Worm (Caenorhabditis elegans) whole organism, L3 larva: ENCODE results near the gene sra-29.
A peak's percentile ranks its signal among the peaks of the same experiment; 100 is the strongest.

Experiments
- R02D3.7 ChIP-seq: fragments of 150-350 bp; optimal IDR thresholded peaks from 2 replicates; lab custom pipeline; 2014; ENCODE audit warnings: missing biosample characterization, missing genetic modification characterization
- ZK546.5 ChIP-seq: sonication (generic microtip); optimal IDR thresholded peaks from 2 replicates; lab custom pipeline; 2017; ENCODE audit warnings: missing biosample characterization, missing genetic modification characterization
- ceh-82 ChIP-seq: fragments of 150-350 bp; optimal IDR thresholded peaks from 2 replicates; lab custom pipeline; 2014; ENCODE audit warnings: missing biosample characterization, missing genetic modification characterization
- egl-27 ChIP-seq: sonication (generic microtip); optimal IDR thresholded peaks from 4 replicates; lab custom pipeline; 2017; ENCODE audit warnings: missing biosample characterization, missing genetic modification reagents, missing genetic modification characterization
- egl-5 ChIP-seq: fragments of 150-350 bp; optimal IDR thresholded peaks from 2 replicates; lab custom pipeline; 2017; ENCODE audit warnings: missing biosample characterization, missing genetic modification reagents, missing genetic modification characterization, inconsistent platforms
- elt-2 ChIP-seq: sonication (generic microtip); optimal IDR thresholded peaks from 2 replicates; lab custom pipeline; 2016; ENCODE audit warnings: missing genetic modification reagents, mild to moderate bottlenecking, missing genetic modification characterization, missing compliant biosample characterization
- elt-3 ChIP-seq, 3 experiments: fragments of 150-350 bp in 1 of 3; sonication (generic microtip) in 2 of 3; optimal IDR thresholded peaks; 2 replicates in 2 of 3; 4 replicates in 1 of 3; lab custom pipeline; 2014 to 2017; ENCODE audit warnings: missing biosample characterization in 3 of 3, missing genetic modification characterization in 3 of 3
- eor-1 ChIP-seq, 2 experiments: fragments of 150-350 bp; optimal IDR thresholded peaks; 2 replicates each; lab custom pipeline; 2014 to 2018; ENCODE audit warnings: missing biosample characterization in 2 of 2, missing genetic modification characterization in 2 of 2
- fkh-10 ChIP-seq: sonication (generic microtip); optimal IDR thresholded peaks from 2 replicates; lab custom pipeline; 2017; ENCODE audit warnings: missing biosample characterization, missing genetic modification reagents, missing genetic modification characterization
- fkh-2 ChIP-seq: fragments of 150-350 bp; optimal IDR thresholded peaks from 2 replicates; lab custom pipeline; 2014; ENCODE audit warnings: missing biosample characterization, missing genetic modification reagents, missing genetic modification characterization
- fos-1 ChIP-seq: fragments of 150-350 bp; optimal IDR thresholded peaks from 2 replicates; lab custom pipeline; 2014; ENCODE audit warnings: missing biosample characterization, missing genetic modification characterization
- hmg-11 ChIP-seq: sonication (generic microtip); optimal IDR thresholded peaks from 2 replicates; lab custom pipeline; 2016; ENCODE audit warnings: missing genetic modification characterization, missing compliant biosample characterization
- lin-15B ChIP-seq: fragments of 150-350 bp; optimal IDR thresholded peaks from 2 replicates; lab custom pipeline; 2014; ENCODE audit warnings: missing biosample characterization, missing genetic modification characterization
- lsy-12 ChIP-seq: sonication (generic microtip); optimal IDR thresholded peaks from 2 replicates; lab custom pipeline; 2016; ENCODE audit warnings: mild to moderate bottlenecking, missing genetic modification characterization, missing compliant biosample characterization
- mml-1 ChIP-seq: fragments of 150-350 bp; sonication (generic microtip); optimal IDR thresholded peaks from 3 replicates; lab custom pipeline; 2014; ENCODE audit warnings: missing biosample characterization, missing genetic modification characterization
- nfya-1 ChIP-seq: sonication (generic microtip); optimal IDR thresholded peaks from 2 replicates; lab custom pipeline; 2017; ENCODE audit warnings: missing genetic modification characterization, mild to moderate bottlenecking, missing compliant biosample characterization, antibody characterized with exemption, moderate library complexity; ENCODE audit not compliant: insufficient read depth
- nhr-11 ChIP-seq: fragments of 150-350 bp; optimal IDR thresholded peaks from 2 replicates; lab custom pipeline; 2014; ENCODE audit warnings: missing biosample characterization, missing genetic modification characterization
- nhr-12 ChIP-seq: fragments of 150-350 bp; optimal IDR thresholded peaks from 2 replicates; lab custom pipeline; 2014; ENCODE audit warnings: missing biosample characterization, missing genetic modification characterization
- nhr-25 ChIP-seq: sonication (generic microtip); optimal IDR thresholded peaks from 2 replicates; lab custom pipeline; 2017; ENCODE audit warnings: missing biosample characterization, missing genetic modification characterization
- nhr-67 ChIP-seq: fragments of 150-350 bp; optimal IDR thresholded peaks from 2 replicates; lab custom pipeline; 2014; ENCODE audit warnings: missing biosample characterization, missing genetic modification characterization
- nhr-77 ChIP-seq: fragments of 150-350 bp; optimal IDR thresholded peaks from 2 replicates; lab custom pipeline; 2014; ENCODE audit warnings: missing biosample characterization, missing genetic modification characterization
- pha-4 ChIP-seq: fragments of 150-350 bp; optimal IDR thresholded peaks from 2 replicates; lab custom pipeline; 2014; ENCODE audit warnings: missing biosample characterization, missing genetic modification reagents, missing genetic modification characterization
- pqm-1 ChIP-seq: fragments of 150-350 bp; optimal IDR thresholded peaks from 2 replicates; lab custom pipeline; 2017; ENCODE audit warnings: missing biosample characterization, missing genetic modification characterization, inconsistent platforms
- sea-2 ChIP-seq: fragments of 150-350 bp; sonication (generic microtip); optimal IDR thresholded peaks from 4 replicates; lab custom pipeline; 2014; ENCODE audit warnings: missing biosample characterization, missing genetic modification reagents, missing genetic modification characterization
- skn-1 ChIP-seq: fragments of 150-350 bp; optimal IDR thresholded peaks from 2 replicates; lab custom pipeline; 2014; ENCODE audit warnings: missing biosample characterization, missing genetic modification characterization
- tbx-2 ChIP-seq: sonication (generic microtip); optimal IDR thresholded peaks from 2 replicates; lab custom pipeline; 2016; ENCODE audit warnings: mild to moderate bottlenecking, missing genetic modification characterization, missing compliant biosample characterization
- unc-39 ChIP-seq: sonication (generic microtip); optimal IDR thresholded peaks from 4 replicates; lab custom pipeline; 2017; ENCODE audit warnings: missing biosample characterization, missing genetic modification characterization
- unc-62 ChIP-seq: fragments of 150-350 bp; sonication (generic microtip); optimal IDR thresholded peaks from 4 replicates; lab custom pipeline; 2014; ENCODE audit warnings: missing biosample characterization, missing genetic modification reagents, missing genetic modification characterization
- zag-1 ChIP-seq: fragments of 150-350 bp; optimal IDR thresholded peaks from 2 replicates; lab custom pipeline; 2014; ENCODE audit warnings: missing biosample characterization, missing genetic modification characterization
- ztf-11 ChIP-seq: fragments of 150-350 bp; optimal IDR thresholded peaks from 2 replicates; lab custom pipeline; 2014; ENCODE audit warnings: missing biosample characterization, missing genetic modification characterization
- ztf-4 ChIP-seq: fragments of 150-350 bp; optimal IDR thresholded peaks from 2 replicates; lab custom pipeline; 2014; ENCODE audit warnings: missing biosample characterization, missing genetic modification characterization

sra-29 gene

DNA sequence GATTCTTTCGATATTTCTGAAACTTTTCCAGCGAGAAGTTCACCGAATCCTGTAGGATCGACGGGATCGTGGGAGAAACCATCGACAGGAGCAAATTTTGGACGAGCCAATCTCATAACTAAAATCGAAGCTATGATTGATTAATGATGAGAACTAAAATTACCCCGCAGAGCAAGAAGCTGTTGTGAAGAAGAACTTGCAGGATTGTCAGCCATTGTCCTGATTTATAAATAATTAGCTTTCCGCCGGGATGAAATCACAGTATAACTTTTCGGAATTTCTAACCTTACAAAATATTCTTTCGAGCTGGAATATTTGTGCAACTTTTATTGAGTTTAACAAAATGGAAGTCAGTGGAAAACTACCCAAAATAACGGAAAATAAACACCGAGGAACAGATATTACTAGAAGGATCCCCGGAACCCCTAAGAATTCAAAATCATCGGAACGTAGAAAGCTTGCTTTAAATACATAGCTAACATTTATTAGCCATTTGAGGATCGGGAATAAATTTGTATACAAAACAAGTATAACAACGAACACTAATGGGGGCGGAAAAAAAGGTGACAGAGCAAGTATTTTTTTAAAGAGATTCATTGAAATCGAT is 11.8 kb upstream of the sra-29 start, which contains the start of gene C56C10.7:
C56C10.7 (minus strand) TSS at position 312 of the 607 bp plus-strand sequence.
- no peak for TF ChIP-seq pqm-1 (tag; lab: Kevin White, UChicago)
- TF ChIP-seq nhr-25 (tag; lab: Kevin White, UChicago), result peak; percentile 26
- TF ChIP-seq lsy-12 (tag; lab: Kevin White, UChicago), result no peak
- no peak for TF ChIP-seq fkh-2
- no peak for TF ChIP-seq nhr-11
- peak; percentile 58 for TF ChIP-seq nhr-77 (tag; lab: Kevin White, UChicago)
- TF ChIP-seq elt-2 (tag; lab: Kevin White, UChicago), result peak; percentile 16

ce11 chrII:6582758-6583157 is 7.2 kb upstream of the sra-29 start, which contains the start of gene C56C10.4:
Gene C56C10.4 (plus strand): TSS chrII:6583058.
- TF ChIP-seq R02D3.7 (tag; lab: Kevin White, UChicago) (no peak), egl-5 (tag; lab: Kevin White, UChicago) (no peak)

- TF ChIP-seq nhr-11 (no peak), ceh-82 (no peak), ztf-11 (tag; lab: Kevin White, UChicago) (no peak), pqm-1 (tag; lab: Kevin White, UChicago) (no peak), lsy-12 (tag; lab: Kevin White, UChicago) (no peak), lin-15B (tag; lab: Kevin White, UChicago) (no peak), fos-1 (tag; lab: Kevin White, UChicago) (no peak), tbx-2 (tag; lab: Kevin White, UChicago) (no peak), elt-3 (tag; optimal IDR thresholded peaks at IDR 0.05; lab: Kevin White, UChicago) (no peak), unc-62 (GFP tag; lab: Kevin White, UChicago) (no peak), mml-1 (tag; lab: Kevin White, UChicago) (no peak), pha-4 (tag; lab: Kevin White, UChicago) (no peak)
These were observed 5.7 kb upstream of the sra-29 start, which contains the start of gene C56C10.6 for ce11 chrII:6581236-6581635. Gene C56C10.6 (minus strand): TSS chrII:6581336.

ce11 chrII:6578378-6578777 is 2.8 kb upstream of the sra-29 start, which contains the start of gene sra-31:
Gene sra-31 (minus strand): TSS chrII:6578478.
- TF ChIP-seq lsy-12 (tag; lab: Kevin White, UChicago) (no peak), sea-2 (no peak), ZK546.5 (tag; lab: Kevin White, UChicago) (no peak), ztf-11 (tag; lab: Kevin White, UChicago) (no peak), nhr-25 (tag; lab: Kevin White, UChicago) (no peak), ceh-82 (no peak), nhr-12 (no peak), ztf-4 (no peak), egl-27 (tag; lab: Kevin White, UChicago) (no peak), egl-5 (tag; lab: Kevin White, UChicago) (no peak), nhr-67 (tag; lab: Kevin White, UChicago) (no peak), unc-39 (tag; lab: Kevin White, UChicago) (no peak), skn-1 (no peak)

- TF ChIP-seq skn-1 (no peak), nfya-1 (tag; lab: Kevin White, UChicago) (no peak), egl-5 (tag; lab: Kevin White, UChicago) (no peak), elt-2 (tag; lab: Kevin White, UChicago) (no peak), fkh-10 (GFP tag; lab: Kevin White, UChicago) (no peak), ztf-11 (tag; lab: Kevin White, UChicago) (no peak), nhr-77 (tag; lab: Kevin White, UChicago) (no peak), eor-1 (tag; optimal IDR thresholded peaks at IDR 0.05; lab: Kevin White, UChicago) (no peak), zag-1 (tag; lab: Kevin White, UChicago) (no peak), pha-4 (tag; lab: Kevin White, UChicago) (no peak), sea-2 (no peak)
These were observed 1.9 kb downstream of the sra-29 start, which contains the start of gene sra-28 for ce11 chrII:6573677-6574076. Gene sra-28 (minus strand): TSS chrII:6573777.

- TF ChIP-seq ztf-11 (tag; lab: Kevin White, UChicago) (no peak), hmg-11 (tag; lab: Kevin White, UChicago) (no peak), ztf-4 (no peak)
These were observed 6.8 kb downstream of the sra-29 start, which contains the start of gene sra-27 for ce11 chrII:6568707-6569106. Gene sra-27 (plus strand): TSS chrII:6569007.
